Worm (Caenorhabditis elegans): ENCODE data around the gene C07A4.3.
A peak's percentile ranks its signal among the peaks of the same experiment; 100 is the strongest.

C07A4.3 gene

DNA sequence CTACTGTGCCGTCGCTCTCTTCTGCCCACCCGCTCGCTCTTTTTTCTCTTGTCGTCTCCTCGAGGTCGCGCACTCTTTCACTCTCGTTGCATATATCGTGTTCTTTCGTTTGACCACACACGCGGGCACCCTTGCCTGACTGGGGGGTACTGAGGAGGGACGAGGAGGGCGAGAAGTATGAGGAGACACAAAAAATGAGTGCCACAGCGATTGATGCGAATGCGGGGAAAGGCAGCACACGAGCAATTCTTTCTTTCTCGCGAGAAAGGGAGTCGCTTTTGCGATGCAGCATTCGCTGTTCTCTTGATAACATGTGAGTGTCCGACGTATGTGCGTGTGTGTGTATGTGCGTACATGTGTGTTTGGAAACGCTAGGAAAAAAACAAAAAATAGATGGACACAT, 13.7 kb downstream of the C07A4.3 start (continued):
- peak; percentile 59 for TF ChIP-seq attf-5 (GFP tag; optimal IDR thresholded peaks at IDR 0.05)
- TF ChIP-seq akir-1 (GFP tag; optimal IDR thresholded peaks at IDR 0.05), result no peak
- TF ChIP-seq zim-3 (tag; optimal IDR thresholded peaks at IDR 0.05), result peak; percentile 23
- TF ChIP-seq somi-1 (GFP tag; optimal IDR thresholded peaks at IDR 0.05), result peak; percentile 34
- TF ChIP-seq T07F8.4 (tag; optimal IDR thresholded peaks at IDR 0.05), result peak; percentile 15
- peak; percentile 83 for TF ChIP-seq nhr-80 (tag; optimal IDR thresholded peaks at IDR 0.05)
- TF ChIP-seq K12H6.12 (tag; optimal IDR thresholded peaks at IDR 0.05), result peak; percentile 88
- TF ChIP-seq dox-1 (GFP tag; IDR thresholded peaks at IDR 0.05), result peak; percentile 75; the same call in 1 of the 2 replicates
- no peak for TF ChIP-seq ztf-25 (GFP tag; IDR thresholded peaks at IDR 0.05)
- peak; percentile 85 for TF ChIP-seq lin-40 (tag; optimal IDR thresholded peaks at IDR 0.05)
- peak; percentile 18 for TF ChIP-seq gei-17 (GFP tag; optimal IDR thresholded peaks at IDR 0.05)
- TF ChIP-seq egrh-3 (GFP tag; IDR thresholded peaks at IDR 0.05), result peak; percentile 65
- peak; percentile 14 for TF ChIP-seq lin-54 (GFP tag; optimal IDR thresholded peaks at IDR 0.05)
- no peak for TF ChIP-seq tbx-9 (tag; optimal IDR thresholded peaks at IDR 0.05; ENCODE audit: borderline replicate concordance)
- peak; percentile 98 for TF ChIP-seq zfh-2 (GFP tag; conservative IDR thresholded peaks at IDR 0.05)
- TF ChIP-seq pbrm-1 (GFP tag; IDR thresholded peaks at IDR 0.05), result peak; percentile 49; the same call in 1 of the 2 replicates

DNA sequence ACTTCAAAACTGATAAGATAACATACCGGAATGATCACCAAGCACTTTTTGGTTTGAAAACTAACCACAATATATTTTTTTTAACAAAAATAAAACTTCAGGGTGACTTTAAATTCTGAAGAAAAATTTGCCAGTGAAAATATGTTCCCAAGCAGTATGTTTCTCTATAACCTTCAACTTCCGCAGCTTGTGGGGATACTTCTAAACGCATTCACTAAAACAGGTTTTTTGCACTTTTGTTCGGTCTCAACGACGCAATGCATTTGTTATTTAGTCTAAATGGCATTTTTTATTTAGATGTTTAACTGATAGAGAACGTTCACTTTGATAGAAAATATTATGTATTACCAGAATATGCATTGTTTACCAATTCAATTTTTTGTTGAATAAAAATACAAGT, 14.5 kb downstream of the C07A4.3 start:
- TF ChIP-seq F52B5.7 (tag; optimal IDR thresholded peaks at IDR 0.05), result no peak

DNA sequence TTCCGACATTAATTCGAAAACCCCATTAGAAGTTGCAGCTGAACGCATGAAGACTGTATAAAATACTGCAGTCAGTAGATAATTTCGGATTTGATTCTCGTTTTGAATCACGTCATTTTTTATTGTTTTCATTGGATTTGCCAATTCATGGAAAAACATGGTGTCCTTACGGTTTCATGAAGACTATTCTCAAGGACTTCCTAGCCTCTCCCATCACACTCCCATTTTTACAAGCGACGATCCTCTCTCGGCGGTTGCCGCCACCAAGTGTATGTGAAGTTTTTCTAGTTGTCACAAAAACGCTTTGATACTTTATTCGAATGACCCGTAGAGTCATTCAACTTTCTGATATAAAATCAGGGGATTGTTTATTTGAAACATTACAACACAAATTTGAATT, 15.0 kb downstream of the C07A4.3 start:
- TF ChIP-seq hlh-26 (GFP tag; conservative IDR thresholded peaks at IDR 0.05) (no peak), somi-1 (GFP tag; optimal IDR thresholded peaks at IDR 0.05) (no peak), let-526 (GFP tag; IDR thresholded peaks at IDR 0.05) (no peak), F23B12.7 (tag; optimal IDR thresholded peaks at IDR 0.05; ENCODE audit: insufficient read depth) (no peak), akir-1 (GFP tag; optimal IDR thresholded peaks at IDR 0.05) (no peak), Y56A3A.18 (GFP tag; IDR thresholded peaks at IDR 0.05) (no peak), cebp-2 (GFP tag; IDR thresholded peaks at IDR 0.05) (no peak), ceh-91 (GFP tag; IDR thresholded peaks at IDR 0.05) (no peak), ceh-40 (GFP tag; IDR thresholded peaks at IDR 0.05) (no peak), B0019.2 (GFP tag; conservative IDR thresholded peaks at IDR 0.05) (no peak), lsy-27 (tag; optimal IDR thresholded peaks at IDR 0.05; ENCODE audit: borderline replicate concordance, insufficient read depth) (no peak), bed-1 (GFP tag; IDR thresholded peaks at IDR 0.05) (no peak), sea-2 (GFP tag; IDR thresholded peaks at IDR 0.05) (no peak), ekl-4 (GFP tag; IDR thresholded peaks at IDR 0.05) (no peak), tbx-9 (tag; optimal IDR thresholded peaks at IDR 0.05; ENCODE audit: borderline replicate concordance) (no peak), gei-17 (GFP tag; optimal IDR thresholded peaks at IDR 0.05) (no peak), hmg-1.2 (GFP tag; IDR thresholded peaks at IDR 0.05) (no peak)

DNA sequence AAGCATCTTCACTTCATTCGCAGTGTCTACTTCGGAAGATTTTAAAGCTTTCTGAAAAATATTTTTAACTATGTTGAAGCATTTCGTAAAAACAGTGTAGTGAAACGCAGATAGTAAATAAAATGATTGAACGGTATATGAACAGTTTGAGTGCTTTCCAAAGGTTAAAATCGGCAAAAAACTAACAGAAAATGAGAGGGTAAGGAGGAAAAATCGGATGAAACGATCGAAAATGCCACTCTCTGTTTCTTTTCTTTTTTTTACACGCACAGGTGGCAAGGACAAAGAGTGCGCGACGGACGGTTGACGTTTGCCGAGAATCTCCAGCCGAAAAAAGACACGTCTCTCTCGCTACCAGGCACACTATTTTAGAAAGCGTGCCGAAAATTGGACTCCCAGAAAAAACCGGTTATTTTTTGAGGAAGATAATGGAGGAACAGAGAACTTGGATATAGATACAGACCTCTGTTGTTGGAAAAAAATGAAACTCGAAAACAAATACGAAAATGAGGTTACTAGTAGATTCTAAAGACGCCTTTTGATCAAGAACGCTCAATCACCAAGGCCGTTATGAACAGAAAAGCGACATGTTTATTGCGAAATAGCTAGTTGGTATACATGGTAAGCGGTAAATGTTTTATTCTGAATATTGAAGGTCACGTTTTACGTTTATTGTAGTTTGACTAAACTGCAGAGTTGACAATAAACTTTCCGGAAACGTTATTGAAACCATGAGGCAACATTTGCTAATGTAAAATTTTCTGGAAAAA, 19.7 kb downstream of the C07A4.3 start, which contains the start of gene myrf-2:
TSS of gene myrf-2 (minus strand) at position 51 of the 770 bp plus-strand sequence.
- no peak for TF ChIP-seq pbrm-1 (GFP tag; IDR thresholded peaks at IDR 0.05)
- peak; percentile 43; the same call in 1 of the 2 replicates for TF ChIP-seq cebp-1 (GFP tag; IDR thresholded peaks at IDR 0.05)
- TF ChIP-seq cebp-1 (tag; optimal IDR thresholded peaks at IDR 0.05), result peak; percentile 88
